Fruit fly (Drosophila melanogaster) whole organism, embryonic: ENCODE results near the gene CG7943.
A peak's percentile ranks its signal among the peaks of the same experiment; 100 is the strongest.

Experiments used
- BtbVII ChIP-seq: fragments of 200-800 bp; sonication (Bioruptor generic); optimal IDR thresholded peaks from 3 replicates; lab custom pipeline; 2017; ENCODE audit warnings: missing biosample characterization, mild to moderate bottlenecking, missing genetic modification characterization
- CG10209 ChIP-seq: fragments of 200-800 bp; sonication (Bioruptor generic); optimal IDR thresholded peaks from 3 replicates; lab custom pipeline; 2017; ENCODE audit warnings: missing biosample characterization, mild to moderate bottlenecking, missing genetic modification characterization, missing genetic modification reagents
- CG14667 ChIP-seq: fragments of 200-800 bp; sonication (Bioruptor generic); IDR thresholded peaks from 2 replicates; pipeline ENCODE4 v1.3.6; 2022; ENCODE audit warnings: missing biosample characterization, missing genetic modification characterization
- CG15601 ChIP-seq: fragments of 200-800 bp; sonication (Bioruptor generic); optimal IDR thresholded peaks from 3 replicates; lab custom pipeline; 2019; ENCODE audit warnings: missing biosample characterization, mild to moderate bottlenecking, missing genetic modification characterization, moderate library complexity
- CG17328 ChIP-seq: fragments of 200-800 bp; sonication (Bioruptor generic); IDR thresholded peaks from 2 replicates; pipeline ENCODE4 v1.3.6; 2022; ENCODE audit warnings: missing biosample characterization, missing genetic modification characterization
- CG17912 ChIP-seq: fragments of 200-800 bp; sonication (Bioruptor generic); optimal IDR thresholded peaks from 2 replicates; lab custom pipeline; 2018; ENCODE audit warnings: missing biosample characterization, mild to moderate bottlenecking, missing genetic modification characterization
- CG18764 ChIP-seq: fragments of 200-800 bp; sonication (Bioruptor generic); optimal IDR thresholded peaks from 3 replicates; lab custom pipeline; 2016; ENCODE audit warnings: missing biosample characterization, missing genetic modification characterization
- CG2120 ChIP-seq: fragments of 200-800 bp; sonication (Bioruptor generic); optimal IDR thresholded peaks from 3 replicates; lab custom pipeline; 2016; ENCODE audit warnings: missing biosample characterization, missing genetic modification characterization
- CG2875 ChIP-seq: fragments of 200-800 bp; sonication (Bioruptor generic); optimal IDR thresholded peaks from 2 replicates; lab custom pipeline; 2017; ENCODE audit warnings: missing biosample characterization, mild to moderate bottlenecking, missing genetic modification characterization, missing genetic modification reagents
- CG30020 ChIP-seq: fragments of 200-800 bp; optimal IDR thresholded peaks from 2 replicates; lab custom pipeline; 2019; ENCODE audit warnings: missing biosample characterization, mild to moderate bottlenecking, missing genetic modification characterization, moderate library complexity
- CG32767 ChIP-seq: fragments of 200-800 bp; sonication (Bioruptor generic); IDR thresholded peaks from 2 replicates; pipeline ENCODE4 v1.3.6; 2022; ENCODE audit warnings: missing biosample characterization, missing genetic modification characterization
- CG4328 ChIP-seq: fragments of 200-800 bp; sonication (Bioruptor generic); optimal IDR thresholded peaks from 3 replicates; lab custom pipeline; 2017; ENCODE audit warnings: missing biosample characterization, missing genetic modification reagents, missing genetic modification characterization
- CG6272 ChIP-seq: fragments of 200-800 bp; sonication (Bioruptor generic); IDR thresholded peaks from 2 replicates; pipeline ENCODE4 v1.3.6; 2022; ENCODE audit warnings: missing biosample characterization, missing genetic modification characterization
- CG6654 ChIP-seq: fragments of 200-800 bp; sonication (Bioruptor generic); optimal IDR thresholded peaks from 2 replicates; lab custom pipeline; 2017; ENCODE audit warnings: missing biosample characterization, mild to moderate bottlenecking, missing genetic modification characterization
- CG6689 ChIP-seq: fragments of 200-800 bp; sonication (Bioruptor generic); IDR thresholded peaks from 2 replicates; pipeline ENCODE4 v1.3.6; 2022; ENCODE audit warnings: missing biosample characterization, missing genetic modification characterization
- CG7745 ChIP-seq: fragments of 200-800 bp; sonication (Bioruptor generic); optimal IDR thresholded peaks from 2 replicates; lab custom pipeline; 2018; ENCODE audit warnings: missing biosample characterization, mild to moderate bottlenecking, missing genetic modification characterization, moderate library complexity
- CG7963 ChIP-seq: fragments of 200-800 bp; sonication (Bioruptor generic); IDR thresholded peaks from 3 replicates; pipeline ENCODE4 v1.3.6; 2022; ENCODE audit warnings: missing biosample characterization, missing genetic modification characterization; ENCODE audit not compliant: partially characterized antibody
- CG9817 ChIP-seq: fragments of 200-800 bp; sonication (Bioruptor generic); optimal IDR thresholded peaks from 2 replicates; lab custom pipeline; 2018; ENCODE audit warnings: missing biosample characterization, mild to moderate bottlenecking, missing genetic modification characterization, moderate library complexity
- Dip3 ChIP-seq: fragments of 200-800 bp; sonication (Bioruptor generic); optimal IDR thresholded peaks from 3 replicates; lab custom pipeline; 2016; ENCODE audit warnings: missing biosample characterization, missing genetic modification characterization
- Doc2 ChIP-seq: fragments of 200-800 bp; sonication (Bioruptor generic); IDR thresholded peaks from 2 replicates; pipeline ENCODE4 v1.3.6; 2022; ENCODE audit warnings: missing biosample characterization, missing genetic modification characterization
- ERR ChIP-seq: fragments of 200-800 bp; sonication (Bioruptor generic); optimal IDR thresholded peaks from 2 replicates; lab custom pipeline; 2016; ENCODE audit warnings: missing biosample characterization, missing genetic modification characterization
- Mad ChIP-seq: fragments of 200-800 bp; sonication (Bioruptor generic); optimal IDR thresholded peaks from 2 replicates; lab custom pipeline; 2016; ENCODE audit warnings: missing biosample characterization, missing genetic modification characterization
- NFAT ChIP-seq: fragments of 200-800 bp; sonication (Bioruptor generic); IDR thresholded peaks from 2 replicates; pipeline ENCODE4 v1.3.6; 2022; ENCODE audit warnings: missing biosample characterization, missing genetic modification characterization
- Nf-YA ChIP-seq: fragments of 200-800 bp; sonication (Bioruptor generic); IDR thresholded peaks from 2 replicates; pipeline ENCODE4 v1.3.6; 2022; ENCODE audit warnings: missing biosample characterization, missing genetic modification characterization
- Six4 ChIP-seq: fragments of 200-800 bp; sonication (Bioruptor generic); optimal IDR thresholded peaks from 2 replicates; lab custom pipeline; 2016; ENCODE audit warnings: missing biosample characterization, missing genetic modification characterization
- Tbp ChIP-seq: fragments of >200 bp; optimal IDR thresholded peaks from 2 replicates; lab custom pipeline; 2018; ENCODE audit warnings: missing biosample characterization, missing genetic modification characterization
- ab ChIP-seq: fragments of 200-800 bp; sonication (Bioruptor generic); optimal IDR thresholded peaks from 2 replicates; lab custom pipeline; 2016; ENCODE audit warnings: missing biosample characterization, missing genetic modification characterization
- ara ChIP-seq: fragments of 200-800 bp; sonication (Bioruptor generic); IDR thresholded peaks from 2 replicates; pipeline ENCODE4 v1.3.6; 2022; ENCODE audit warnings: missing biosample characterization, missing genetic modification characterization
- bsh ChIP-seq, 2 experiments: fragments of 200-800 bp; sonication (Bioruptor generic); optimal IDR thresholded peaks; 2 replicates each; lab custom pipeline; 2017 to 2018; ENCODE audit warnings: mild to moderate bottlenecking in 2 of 2, missing biosample characterization in 2 of 2, missing genetic modification characterization in 2 of 2, moderate library complexity in 1 of 2
- btn ChIP-seq: fragments of 200-800 bp; sonication (Bioruptor generic); optimal IDR thresholded peaks from 2 replicates; lab custom pipeline; 2016; ENCODE audit warnings: missing biosample characterization, missing genetic modification characterization
- dmrt99B ChIP-seq: fragments of 200-800 bp; sonication (Bioruptor generic); optimal IDR thresholded peaks from 2 replicates; lab custom pipeline; 2018; ENCODE audit warnings: missing biosample characterization, mild to moderate bottlenecking, missing genetic modification characterization, moderate library complexity
- eve ChIP-seq, 2 experiments: fragments of >200 bp; optimal IDR thresholded peaks; 2 replicates each; lab custom pipeline; 2017; ENCODE audit warnings: missing biosample characterization in 2 of 2, missing genetic modification characterization in 2 of 2
- ftz-f1 ChIP-seq: fragments of 200-800 bp; sonication (Bioruptor generic); optimal IDR thresholded peaks from 2 replicates; lab custom pipeline; 2016; ENCODE audit warnings: missing biosample characterization, missing genetic modification characterization
- gsb-n ChIP-seq: fragments of 200-800 bp; sonication (Bioruptor generic); optimal IDR thresholded peaks from 3 replicates; lab custom pipeline; 2018; ENCODE audit warnings: missing biosample characterization, mild to moderate bottlenecking, missing genetic modification characterization
- gt ChIP-seq: fragments of 200-800 bp; sonication (Bioruptor generic); IDR thresholded peaks from 2 replicates; pipeline ENCODE4 v1.3.6; 2022; ENCODE audit warnings: missing biosample characterization, missing genetic modification characterization
- hb ChIP-seq: fragments of 200-800 bp; sonication (Bioruptor generic); IDR thresholded peaks from 3 replicates; pipeline ENCODE4 v1.3.6; 2022; ENCODE audit warnings: missing biosample characterization, missing genetic modification characterization; ENCODE audit not compliant: partially characterized antibody
- ind ChIP-seq: fragments of 200-800 bp; sonication (Bioruptor generic); optimal IDR thresholded peaks from 3 replicates; lab custom pipeline; 2016; ENCODE audit warnings: missing biosample characterization, missing genetic modification characterization
- jing ChIP-seq: fragments of 200-800 bp; sonication (Bioruptor generic); optimal IDR thresholded peaks from 2 replicates; lab custom pipeline; 2018; ENCODE audit warnings: missing biosample characterization, mild to moderate bottlenecking, missing genetic modification characterization
- mirr ChIP-seq: fragments of 200-800 bp; sonication (Bioruptor generic); optimal IDR thresholded peaks from 3 replicates; lab custom pipeline; 2018; ENCODE audit warnings: missing biosample characterization, mild to moderate bottlenecking, missing genetic modification characterization
- nom ChIP-seq: fragments of 200-800 bp; sonication (Bioruptor generic); optimal IDR thresholded peaks from 2 replicates; lab custom pipeline; 2017; ENCODE audit warnings: missing biosample characterization, missing genetic modification characterization, mild to moderate bottlenecking, moderate library complexity, missing genetic modification reagents
- onecut ChIP-seq: fragments of 200-800 bp; sonication (Bioruptor generic); IDR thresholded peaks from 2 replicates; pipeline ENCODE4 v1.3.6; 2022; ENCODE audit warnings: missing biosample characterization, missing genetic modification characterization
- pan ChIP-seq, 4 experiments: fragments of >200 bp in 3 of 4; fragments of 200-800 bp in 1 of 4; sonication (Bioruptor generic) in 1 of 4; optimal IDR thresholded peaks in 3 of 4; IDR thresholded peaks in 1 of 4; 2 replicates each; pipeline versions ENCODE4 v1.3.6 to Lab custom; 2017 to 2022; ENCODE audit warnings: missing biosample characterization in 2 of 4, missing genetic modification characterization in 2 of 4, mixed read lengths in 1 of 4
- phol ChIP-seq: fragments of 200-800 bp; sonication (Bioruptor generic); optimal IDR thresholded peaks from 3 replicates; lab custom pipeline; 2018; ENCODE audit warnings: missing biosample characterization, mild to moderate bottlenecking, missing genetic modification characterization, moderate library complexity
- ranshi ChIP-seq: fragments of 200-800 bp; sonication (Bioruptor generic); IDR thresholded peaks from 2 replicates; pipeline ENCODE4 v1.3.6; 2022; ENCODE audit warnings: missing biosample characterization, missing genetic modification characterization
- sens-2 ChIP-seq: fragments of 200-800 bp; sonication (Bioruptor generic); IDR thresholded peaks from 2 replicates; pipeline ENCODE4 v1.3.6; 2022; ENCODE audit warnings: missing biosample characterization, missing genetic modification characterization
- sob ChIP-seq: fragments of 200-800 bp; sonication (Bioruptor generic); IDR thresholded peaks from 2 replicates; pipeline ENCODE4 v1.3.6; 2022; ENCODE audit warnings: missing biosample characterization, missing genetic modification characterization
- sqz ChIP-seq: fragments of 200-800 bp; sonication (Bioruptor generic); optimal IDR thresholded peaks from 3 replicates; lab custom pipeline; 2018; ENCODE audit warnings: missing biosample characterization, mild to moderate bottlenecking, missing genetic modification characterization
- tap ChIP-seq: fragments of 200-800 bp; optimal IDR thresholded peaks from 3 replicates; lab custom pipeline; 2019; ENCODE audit warnings: missing biosample characterization, mild to moderate bottlenecking, missing genetic modification characterization, moderate library complexity
- wek ChIP-seq: fragments of 200-800 bp; sonication (Bioruptor generic); optimal IDR thresholded peaks from 3 replicates; lab custom pipeline; 2018; ENCODE audit warnings: missing biosample characterization, mild to moderate bottlenecking, missing genetic modification characterization, moderate library complexity

The CG7943 gene

DNA sequence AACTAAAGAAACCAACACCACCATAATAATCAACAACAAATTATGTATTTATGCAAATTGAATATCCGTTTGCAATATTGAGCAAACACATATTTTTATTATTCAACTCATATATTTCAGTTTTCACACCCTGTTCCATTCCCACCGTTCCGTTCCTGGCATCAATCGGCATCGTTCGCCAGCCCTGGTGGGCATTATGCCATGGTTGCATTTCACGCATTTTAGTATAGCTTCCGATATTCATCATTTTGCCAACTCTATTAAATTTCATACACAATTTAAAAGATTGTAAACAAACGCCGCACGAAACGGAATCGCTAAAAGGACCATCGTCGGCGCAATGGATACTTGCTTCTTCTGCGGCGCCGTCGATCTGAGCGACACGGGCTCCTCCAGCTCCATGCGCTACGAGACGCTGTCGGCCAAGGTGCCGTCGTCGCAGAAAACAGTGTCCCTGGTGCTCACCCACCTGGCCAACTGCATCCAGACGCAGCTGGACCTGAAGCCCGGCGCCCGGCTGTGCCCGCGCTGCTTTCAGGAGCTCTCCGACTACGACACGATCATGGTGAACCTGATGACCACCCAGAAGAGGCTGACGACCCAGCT lies 3.0 kb upstream of the CG7943 start, which contains the start of gene Sry-delta:
Gene Sry-delta, plus strand, starts transcription at position 203 of the 606 bp plus-strand sequence.
- TF ChIP-seq ERR (GFP tag; lab: Kevin White, UChicago) (peak; percentile 86), gsb-n (no peak), CG14667 (GFP tag; lab: Robert Waterston, UW) (peak; percentile 93), hb (GFP tag; lab: Robert Waterston, UW) (peak; percentile 60; the same call in 2 of the 3 replicates), CG6272 (GFP tag; lab: Robert Waterston, UW) (peak; percentile 69), Doc2 (GFP tag; lab: Robert Waterston, UW) (no peak), CG4328 (GFP tag; lab: Kevin White, UChicago) (peak; percentile 57), nom (GFP tag; lab: Kevin White, UChicago) (peak; percentile 70), dmrt99B (no peak), CG15601 (peak; percentile 78), onecut (GFP tag; lab: Robert Waterston, UW) (peak; percentile 50), sob (GFP tag; lab: Robert Waterston, UW) (peak; percentile 90), btn (GFP tag; lab: Kevin White, UChicago) (peak; percentile 38), CG10209 (peak; percentile 69), NFAT (GFP tag; lab: Robert Waterston, UW) (peak; percentile 88), eve (GFP tag; optimal IDR thresholded peaks at IDR 0.05; lab: Kevin White, UChicago) (no peak), jing (GFP tag; lab: Kevin White, UChicago) (no peak), CG6654 (GFP tag; lab: Kevin White, UChicago) (no peak), bsh (GFP tag; optimal IDR thresholded peaks at IDR 0.05; lab: Kevin White, UChicago) (peak in 1 of 2 experiments; percentile 58), CG2120 (GFP tag; lab: Kevin White, UChicago) (peak; percentile 93), ara (GFP tag; lab: Robert Waterston, UW) (peak; percentile 76), tap (tag; lab: Kevin White, UChicago) (peak; percentile 51), wek (GFP tag; lab: Kevin White, UChicago) (peak; percentile 23), Dip3 (GFP tag; lab: Kevin White, UChicago) (peak; percentile 87), ftz-f1 (GFP tag; lab: Kevin White, UChicago) (peak; percentile 79), CG32767 (GFP tag; lab: Robert Waterston, UW) (peak; percentile 71), gt (GFP tag; lab: Robert Waterston, UW) (no peak), sqz (GFP tag; lab: Kevin White, UChicago) (no peak), ranshi (peak; percentile 82), Tbp (GFP tag; lab: Kevin White, UChicago) (peak; percentile 47), CG7963 (GFP tag; lab: Robert Waterston, UW) (no peak), CG7745 (tag; lab: Kevin White, UChicago) (no peak), CG2875 (GFP tag; lab: Kevin White, UChicago) (peak; percentile 13), pan (optimal IDR thresholded peaks at IDR 0.05; lab: Kevin White, UChicago) (no peak), pan (GFP tag; optimal IDR thresholded peaks at IDR 0.05 in 1 of 2, IDR thresholded peaks at IDR 0.05 in 1 of 2) (peak in 1 of 2 experiments; percentile 78), BtbVII (GFP tag; lab: Kevin White, UChicago) (peak; percentile 19), Mad (GFP tag; lab: Kevin White, UChicago) (peak; percentile 73), CG17912 (GFP tag; lab: Kevin White, UChicago) (peak; percentile 85), CG9817 (tag; lab: Kevin White, UChicago) (peak; percentile 79), phol (peak; percentile 85), CG6689 (peak; percentile 87), mirr (GFP tag; lab: Kevin White, UChicago) (peak; percentile 82), ind (peak; percentile 88), CG18764 (GFP tag; lab: Kevin White, UChicago) (peak; percentile 80), Nf-YA (GFP tag; lab: Robert Waterston, UW) (peak; percentile 62; the same call in 1 of the 2 replicates), CG17328 (GFP tag; lab: Robert Waterston, UW) (peak; percentile 73), Six4 (GFP tag; lab: Kevin White, UChicago) (peak; percentile 64), sens-2 (GFP tag; lab: Robert Waterston, UW) (peak; percentile 61; the same call in 1 of the 2 replicates), ab (GFP tag; lab: Kevin White, UChicago) (peak; percentile 45), CG30020 (tag; lab: Kevin White, UChicago) (peak; percentile 97)
